Worm (Caenorhabditis elegans): ENCODE measurements around the gene ciao-2B.
A peak's percentile ranks its signal among the peaks of the same experiment; 100 is the strongest.

The ciao-2B gene

DNA sequence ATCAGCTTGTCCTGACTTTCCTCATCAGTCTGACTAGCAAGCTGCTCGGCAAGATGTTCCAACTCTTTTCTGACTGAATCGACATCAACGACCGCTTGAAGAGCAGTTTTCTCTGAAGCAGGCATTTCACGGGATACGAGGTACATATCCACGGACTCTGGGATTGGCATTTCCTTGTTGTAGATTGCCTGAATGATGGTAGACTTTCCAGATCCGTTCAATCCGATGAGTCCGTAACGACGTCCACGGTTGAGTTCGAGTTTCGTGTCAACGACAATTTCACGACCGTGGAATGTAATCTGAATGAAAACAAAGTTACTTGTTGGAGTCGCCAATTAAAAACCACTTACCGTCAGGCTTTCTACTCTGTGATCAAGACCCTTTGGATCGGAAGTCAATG, 22.2 kb upstream of the ciao-2B start:
- TF ChIP-seq lin-39 (tag; optimal IDR thresholded peaks at IDR 0.05) = no peak
- no peak for TF ChIP-seq ztf-11 (tag; optimal IDR thresholded peaks at IDR 0.05)
- TF ChIP-seq nhr-43 (tag; optimal IDR thresholded peaks at IDR 0.05; ENCODE audit: poor library complexity, severe bottlenecking) = no peak
- no peak for TF ChIP-seq eor-1 (tag; optimal IDR thresholded peaks at IDR 0.05)
- TF ChIP-seq nhr-25 (tag; optimal IDR thresholded peaks at IDR 0.05) = no peak
- TF ChIP-seq fos-1 (tag; optimal IDR thresholded peaks at IDR 0.05) = no peak
- no peak for TF ChIP-seq fkh-2 (tag; optimal IDR thresholded peaks at IDR 0.05)
- TF ChIP-seq elt-1 (tag; optimal IDR thresholded peaks at IDR 0.05) = no peak
- no peak for TF ChIP-seq egl-27 (tag; optimal IDR thresholded peaks at IDR 0.05)
- no peak for TF ChIP-seq skn-1 (tag; optimal IDR thresholded peaks at IDR 0.05)
- TF ChIP-seq ceh-28 (tag; optimal IDR thresholded peaks at IDR 0.05) = no peak
- TF ChIP-seq ztf-4 (tag; optimal IDR thresholded peaks at IDR 0.05) = no peak
- TF ChIP-seq ceh-9 (tag; optimal IDR thresholded peaks at IDR 0.05) = no peak
- no peak for TF ChIP-seq ZK546.5 (tag; optimal IDR thresholded peaks at IDR 0.05)
- TF ChIP-seq nhr-12 (tag; optimal IDR thresholded peaks at IDR 0.05) = no peak
- TF ChIP-seq jun-1 (tag; optimal IDR thresholded peaks at IDR 0.05) = no peak
- TF ChIP-seq nhr-23 (tag; optimal IDR thresholded peaks at IDR 0.05) = no peak
- TF ChIP-seq ama-1 (optimal IDR thresholded peaks at IDR 0.05) = no peak

DNA sequence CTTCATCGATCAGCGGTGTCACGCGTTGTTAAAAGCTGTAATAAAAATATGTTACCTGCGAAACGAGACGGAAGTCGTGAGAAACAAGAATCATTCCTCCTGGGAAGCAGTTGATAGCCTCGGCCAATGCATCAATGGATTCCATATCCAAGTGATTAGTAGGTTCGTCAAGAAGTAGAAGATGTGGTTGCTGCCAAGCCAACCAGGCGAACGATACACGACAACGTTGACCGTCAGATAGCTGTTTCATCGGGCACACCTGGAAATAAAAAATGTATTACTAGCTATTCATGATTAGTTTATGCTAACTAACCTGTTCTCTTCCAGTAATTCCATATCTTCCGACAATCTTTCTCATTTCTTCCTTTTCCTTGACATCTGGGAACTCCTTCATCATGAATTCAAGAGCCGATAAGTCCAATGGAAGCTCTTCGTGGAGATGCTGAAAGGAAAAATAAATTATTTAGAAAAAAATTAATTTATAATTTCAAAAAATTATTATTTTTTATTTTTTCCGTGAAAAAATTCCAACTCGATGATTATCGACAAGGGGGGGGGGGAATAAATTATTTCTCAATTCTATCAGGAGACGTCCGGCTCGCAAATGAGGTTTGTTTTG, 19.7 kb upstream of the ciao-2B start, which contains the start of gene tag-164:
tag-164 (plus strand) TSS at position 569 of the 619 bp plus-strand sequence.
- TF ChIP-seq ceh-9 (tag; optimal IDR thresholded peaks at IDR 0.05) (no peak), nhr-237 (tag; optimal IDR thresholded peaks at IDR 0.05) (no peak), daf-12 (tag; optimal IDR thresholded peaks at IDR 0.05) (no peak), aly-2 (tag; optimal IDR thresholded peaks at IDR 0.05) (no peak), ceh-82 (tag; optimal IDR thresholded peaks at IDR 0.05) (no peak), fos-1 (tag; optimal IDR thresholded peaks at IDR 0.05) (no peak), skn-1 (tag; optimal IDR thresholded peaks at IDR 0.05) (no peak), nfya-1 (tag; optimal IDR thresholded peaks at IDR 0.05; ENCODE audit: insufficient read depth) (no peak), lin-39 (tag; optimal IDR thresholded peaks at IDR 0.05) (no peak), nhr-23 (tag; optimal IDR thresholded peaks at IDR 0.05) (no peak), mdl-1 (tag; optimal IDR thresholded peaks at IDR 0.05) (no peak), egl-27 (tag; optimal IDR thresholded peaks at IDR 0.05) (no peak), nhr-43 (tag; optimal IDR thresholded peaks at IDR 0.05; ENCODE audit: poor library complexity, severe bottlenecking) (no peak), nhr-77 (tag; optimal IDR thresholded peaks at IDR 0.05) (no peak), ztf-11 (tag; optimal IDR thresholded peaks at IDR 0.05) (no peak), R02D3.7 (tag; optimal IDR thresholded peaks at IDR 0.05) (no peak), nhr-67 (tag; optimal IDR thresholded peaks at IDR 0.05) (no peak), elt-1 (tag; optimal IDR thresholded peaks at IDR 0.05) (no peak), zag-1 (tag; optimal IDR thresholded peaks at IDR 0.05) (no peak), nhr-28 (tag; optimal IDR thresholded peaks at IDR 0.05) (no peak)

DNA sequence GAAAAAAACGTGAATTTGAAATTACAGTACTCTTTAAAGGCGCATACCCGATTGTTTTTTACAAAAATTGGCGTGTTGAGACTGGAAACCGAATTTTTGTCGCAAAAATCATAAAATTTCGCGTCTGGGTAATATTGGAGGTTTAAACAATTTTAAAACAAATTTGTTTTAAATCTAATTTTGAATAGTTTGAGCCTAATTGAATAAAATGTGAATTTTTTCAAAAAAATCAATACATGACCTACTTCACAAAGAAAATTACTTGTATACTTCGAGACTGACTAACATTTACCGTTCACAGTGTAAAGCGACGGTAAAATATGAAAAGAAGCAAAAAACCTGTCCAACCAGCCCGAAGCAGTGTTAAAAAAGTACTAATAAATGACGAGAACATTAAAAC, 18.0 kb upstream of the ciao-2B start:
- TF ChIP-seq egl-5 (tag; optimal IDR thresholded peaks at IDR 0.05) = no peak
- TF ChIP-seq nhr-23 (tag; optimal IDR thresholded peaks at IDR 0.05) = peak; percentile 5
- TF ChIP-seq ama-1 (optimal IDR thresholded peaks at IDR 0.05) = peak; percentile 7
- TF ChIP-seq ceh-28 (tag; optimal IDR thresholded peaks at IDR 0.05) = peak; percentile 58

- TF ChIP-seq fkh-10 (GFP tag; optimal IDR thresholded peaks at IDR 0.05) (peak; percentile 34), lin-39 (tag; optimal IDR thresholded peaks at IDR 0.05) (peak; percentile 0), ztf-4 (tag; optimal IDR thresholded peaks at IDR 0.05) (no peak), nhr-25 (tag; optimal IDR thresholded peaks at IDR 0.05) (no peak), lsy-12 (tag; optimal IDR thresholded peaks at IDR 0.05) (no peak), pha-4 (tag; optimal IDR thresholded peaks at IDR 0.05) (peak; percentile 47), nfya-1 (tag; optimal IDR thresholded peaks at IDR 0.05; ENCODE audit: insufficient read depth) (peak; percentile 51), lin-15B (tag; optimal IDR thresholded peaks at IDR 0.05) (peak; percentile 47), unc-39 (tag; optimal IDR thresholded peaks at IDR 0.05) (no peak), ceh-28 (tag; optimal IDR thresholded peaks at IDR 0.05) (no peak), nhr-237 (tag; optimal IDR thresholded peaks at IDR 0.05) (no peak), hmg-11 (tag; optimal IDR thresholded peaks at IDR 0.05) (peak; percentile 3)
Observed at ce11 chrIII:13455816-13456215, 16.5 kb upstream of the ciao-2B start.

All from whole organism, L3 larva.